Worm (Caenorhabditis elegans) whole organism, midembryonic: ENCODE data around the gene rrsr-1.

Experiments used
- T22C8.4 ChIP-seq: fragments of 200-800 bp; sonication (Bioruptor generic); IDR thresholded peaks from 2 replicates; pipeline ENCODE4 v1.3.6; 2022; ENCODE audit warnings: missing genetic modification characterization, missing compliant biosample characterization
- cog-1 ChIP-seq: sonication (generic microtip); optimal IDR thresholded peaks from 2 replicates; lab custom pipeline; 2016; ENCODE audit warnings: missing genetic modification characterization, missing compliant biosample characterization
- flt-1 ChIP-seq: fragments of 200-800 bp; sonication (Bioruptor generic); IDR thresholded peaks from 2 replicates; pipeline ENCODE4 v1.3.6; 2022; ENCODE audit warnings: missing genetic modification characterization, missing compliant biosample characterization
- klf-2 ChIP-seq: fragments of 200-800 bp; sonication (Bioruptor generic); conservative IDR thresholded peaks from 2 replicates; pipeline ENCODE4 v1.3.6; 2022; ENCODE audit warnings: missing genetic modification reagents, missing genetic modification characterization, missing compliant biosample characterization
- med-1 ChIP-seq: sonication (generic microtip); optimal IDR thresholded peaks from 2 replicates; lab custom pipeline; 2017; ENCODE audit warnings: missing genetic modification characterization, mild to moderate bottlenecking, missing compliant biosample characterization, antibody characterized with exemption, missing genetic modification reagents; ENCODE audit not compliant: insufficient read depth
- ref-1 ChIP-seq: fragments of 200-800 bp; sonication (Bioruptor generic); conservative IDR thresholded peaks from 2 replicates; pipeline ENCODE4 v1.3.6; 2022; ENCODE audit warnings: missing genetic modification reagents, missing genetic modification characterization, missing compliant biosample characterization
- tab-1 ChIP-seq: fragments of 200-800 bp; sonication (Bioruptor generic); IDR thresholded peaks from 2 replicates; pipeline ENCODE4 v1.3.6; 2022; ENCODE audit warnings: missing genetic modification characterization, missing compliant biosample characterization
- ztf-23 ChIP-seq: fragments of 200-800 bp; sonication (Bioruptor generic); IDR thresholded peaks from 2 replicates; pipeline ENCODE4 v1.3.6; 2022; ENCODE audit warnings: missing genetic modification reagents, missing genetic modification characterization, missing compliant biosample characterization
- ztf-29 ChIP-seq: fragments of 200-800 bp; sonication (Bioruptor generic); IDR thresholded peaks from 2 replicates; pipeline ENCODE4 v1.3.6; 2022; ENCODE audit warnings: missing genetic modification reagents, missing genetic modification characterization, missing compliant biosample characterization

rrsr-1 gene

DNA sequence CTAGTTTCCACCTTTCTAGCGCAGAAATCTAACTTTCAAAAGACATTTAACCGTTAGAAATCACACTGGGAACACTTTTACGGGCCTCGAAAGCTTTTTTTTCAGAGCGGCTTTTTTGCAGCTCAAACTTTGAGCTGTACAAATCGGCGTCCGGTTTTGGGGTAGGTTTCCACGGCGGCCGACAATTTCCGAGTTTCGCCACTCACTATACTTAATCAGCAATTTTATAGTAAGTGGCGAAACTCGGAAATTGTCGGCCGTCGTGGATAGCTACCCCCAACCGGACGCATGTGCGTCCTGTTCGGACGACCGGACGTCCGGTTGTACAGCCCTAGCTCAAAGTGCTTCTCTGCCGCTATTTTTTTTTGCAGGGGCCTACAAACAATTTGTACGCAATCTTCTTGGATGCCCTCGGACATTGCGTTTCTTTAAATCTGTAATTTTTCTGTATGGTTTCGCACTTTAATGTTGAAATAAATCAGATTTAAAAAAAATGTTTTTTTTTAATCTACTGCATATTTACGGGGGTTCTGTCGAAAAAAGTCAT is 28.6 kb downstream of the rrsr-1 start:
- TF ChIP-seq med-1 (no peak), cog-1 (tag; lab: Kevin White, UChicago) (no peak), T22C8.4 (GFP tag; lab: Robert Waterston, UW) (no peak), ref-1 (GFP tag; lab: Robert Waterston, UW) (no peak)

DNA sequence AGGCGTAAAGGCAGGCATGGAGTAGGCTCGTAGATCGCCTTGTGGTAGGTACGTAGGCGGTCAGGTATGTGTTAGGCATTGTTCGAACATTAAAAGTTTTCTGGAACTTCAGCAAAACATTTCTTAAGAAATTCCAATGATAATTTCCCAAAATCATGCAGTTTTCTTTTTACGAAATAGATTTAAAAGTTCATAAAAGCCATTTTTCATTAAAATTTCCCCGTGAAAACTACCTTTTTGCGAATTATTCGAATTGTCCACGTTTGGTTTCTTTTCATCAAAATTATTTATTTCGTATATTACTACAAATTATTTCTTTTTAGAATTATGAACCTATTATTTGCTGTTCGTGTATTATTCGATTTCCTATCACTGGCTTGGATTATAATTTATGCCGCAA is 30.1 kb downstream of the rrsr-1 start, which contains the start of gene C15H11.13:
Gene C15H11.13, plus strand, starts transcription at position 301 of the 400 bp plus-strand sequence.
- TF ChIP-seq T22C8.4 (GFP tag; lab: Robert Waterston, UW) (no peak), ztf-23 (GFP tag; lab: Robert Waterston, UW) (no peak), tab-1 (GFP tag; lab: Robert Waterston, UW) (no peak), med-1 (no peak), cog-1 (tag; lab: Kevin White, UChicago) (no peak)

DNA sequence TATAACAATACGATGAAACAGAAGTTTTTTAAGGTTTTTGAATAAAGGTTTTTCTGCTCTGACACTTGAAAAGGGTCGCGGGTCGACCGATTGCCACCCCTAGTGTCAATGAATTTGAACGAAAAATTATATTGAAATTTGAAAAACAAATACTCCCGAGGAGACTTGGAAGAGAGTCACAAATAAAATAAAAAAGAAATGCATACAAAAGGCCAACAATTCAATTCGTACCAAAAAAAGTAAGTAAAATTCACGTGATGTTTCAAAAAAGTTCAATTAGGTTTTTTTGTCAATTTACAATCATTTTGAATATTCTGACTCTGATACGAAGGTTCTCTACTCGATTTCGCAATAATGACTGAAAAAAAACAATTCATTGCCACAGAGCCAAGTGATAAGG is 31.3 kb downstream of the rrsr-1 start, which contains the start of gene C15H11.1:
Gene C15H11.1, plus strand, starts transcription at position 301 of the 400 bp plus-strand sequence.
- no peak for TF ChIP-seq flt-1 (GFP tag; lab: Robert Waterston, UW)
- no peak for TF ChIP-seq tab-1 (GFP tag; lab: Robert Waterston, UW)
- no peak for TF ChIP-seq cog-1 (tag; lab: Kevin White, UChicago)
- TF ChIP-seq T22C8.4 (GFP tag; lab: Robert Waterston, UW): no peak
- TF ChIP-seq ztf-29: no peak
- no peak for TF ChIP-seq ref-1 (GFP tag; lab: Robert Waterston, UW)
- TF ChIP-seq med-1: no peak
- no peak for TF ChIP-seq klf-2 (GFP tag; lab: Robert Waterston, UW)
- no peak for TF ChIP-seq ztf-23 (GFP tag; lab: Robert Waterston, UW)

DNA sequence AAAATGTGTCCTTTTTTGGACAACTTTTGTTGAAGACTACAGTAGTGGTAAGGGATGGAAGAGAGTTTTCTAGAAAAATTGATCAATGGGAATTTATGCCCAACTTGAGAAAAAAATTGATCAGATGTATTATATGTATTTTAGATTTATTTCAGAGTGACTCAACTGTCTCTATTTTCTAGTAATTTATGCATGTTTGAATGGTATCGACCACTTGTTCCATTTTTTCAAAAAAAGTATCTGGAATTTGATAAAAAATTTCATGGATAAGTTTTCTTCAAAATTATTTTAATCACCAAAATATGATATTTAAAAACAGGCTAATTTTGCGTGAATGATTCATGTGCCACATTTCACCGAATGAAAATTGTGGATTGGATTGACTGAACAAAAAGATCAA is 33.0 kb downstream of the rrsr-1 start, which contains the start of gene C15H11.10:
Gene C15H11.10, plus strand, starts transcription at position 301 of the 400 bp plus-strand sequence.
- TF ChIP-seq klf-2 (GFP tag; lab: Robert Waterston, UW) (no peak), flt-1 (GFP tag; lab: Robert Waterston, UW) (no peak), cog-1 (tag; lab: Kevin White, UChicago) (no peak), T22C8.4 (GFP tag; lab: Robert Waterston, UW) (no peak), ref-1 (GFP tag; lab: Robert Waterston, UW) (no peak), ztf-29 (no peak), tab-1 (GFP tag; lab: Robert Waterston, UW) (no peak), ztf-23 (GFP tag; lab: Robert Waterston, UW) (no peak), med-1 (no peak)

DNA sequence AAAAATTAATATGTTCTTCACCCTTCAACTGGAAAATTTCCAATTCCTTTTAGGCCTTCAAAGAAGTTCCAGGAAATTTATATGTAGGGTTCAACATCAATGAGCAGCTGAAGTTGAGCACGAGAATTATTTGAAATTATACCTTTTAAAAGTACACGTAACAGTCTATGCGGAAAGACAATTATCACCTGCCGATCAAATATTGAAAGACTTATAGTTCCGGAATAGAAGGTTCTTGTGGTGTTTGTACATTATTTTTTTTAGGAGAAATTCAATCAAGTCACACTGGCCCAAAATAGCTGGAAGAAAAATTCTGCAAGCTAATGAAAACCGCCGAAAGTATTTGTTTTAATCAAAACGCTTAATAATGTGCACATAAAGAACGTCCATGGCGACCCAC is 44.6 kb downstream of the rrsr-1 start:
- no peak for TF ChIP-seq cog-1 (tag; lab: Kevin White, UChicago)
- TF ChIP-seq ref-1 (GFP tag; lab: Robert Waterston, UW): no peak
- TF ChIP-seq ztf-29: no peak
- TF ChIP-seq flt-1 (GFP tag; lab: Robert Waterston, UW): no peak
- TF ChIP-seq tab-1 (GFP tag; lab: Robert Waterston, UW): no peak
- TF ChIP-seq klf-2 (GFP tag; lab: Robert Waterston, UW): no peak
- TF ChIP-seq med-1: no peak
- no peak for TF ChIP-seq ztf-23 (GFP tag; lab: Robert Waterston, UW)
- no peak for TF ChIP-seq T22C8.4 (GFP tag; lab: Robert Waterston, UW)

DNA sequence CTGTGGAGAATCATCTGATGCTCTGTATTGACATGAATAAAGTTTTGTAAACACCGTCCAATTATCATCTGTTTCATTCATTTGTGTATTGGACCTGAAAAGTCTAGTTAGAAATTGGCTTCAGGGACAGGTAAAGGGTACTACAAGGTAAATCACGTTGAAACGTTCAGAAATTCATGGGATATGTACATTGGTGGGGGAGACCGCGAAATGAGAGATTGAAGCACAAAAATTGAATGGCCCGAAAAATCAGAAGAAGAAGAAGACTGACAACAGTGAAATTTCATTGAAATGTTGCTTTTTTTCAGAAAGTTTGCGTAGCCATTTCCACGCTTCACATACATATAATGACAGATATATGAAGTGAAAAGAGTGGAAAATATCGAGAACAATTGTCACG is 45.8 kb downstream of the rrsr-1 start, which contains the start of gene npr-43:
Gene npr-43, minus strand, starts transcription at position 101 of the 400 bp plus-strand sequence.
- TF ChIP-seq flt-1 (GFP tag; lab: Robert Waterston, UW) (no peak), T22C8.4 (GFP tag; lab: Robert Waterston, UW) (no peak), cog-1 (tag; lab: Kevin White, UChicago) (no peak), ztf-29 (no peak), tab-1 (GFP tag; lab: Robert Waterston, UW) (no peak), klf-2 (GFP tag; lab: Robert Waterston, UW) (no peak), med-1 (no peak), ref-1 (GFP tag; lab: Robert Waterston, UW) (no peak), ztf-23 (GFP tag; lab: Robert Waterston, UW) (no peak)

DNA sequence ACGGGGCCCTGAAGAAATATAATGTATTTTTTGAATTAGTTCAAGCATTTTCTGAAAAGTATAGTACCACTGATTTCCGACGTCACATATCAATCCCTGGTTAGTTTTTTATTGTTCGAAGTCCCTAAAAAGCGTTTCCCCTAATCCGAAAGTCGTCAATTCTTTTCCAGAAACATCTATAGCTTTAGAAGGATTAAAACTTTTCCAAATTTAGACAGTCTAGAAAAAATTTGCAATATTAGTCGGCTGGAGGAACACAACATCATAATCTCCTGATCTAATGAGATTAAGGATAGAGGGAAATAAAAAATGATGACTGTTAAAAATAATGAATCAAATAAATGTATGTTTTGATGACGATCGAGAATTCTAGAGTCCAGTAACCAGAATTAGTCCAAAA is 46.8 kb downstream of the rrsr-1 start:
- no peak for TF ChIP-seq T22C8.4 (GFP tag; lab: Robert Waterston, UW)
- TF ChIP-seq ztf-29: no peak
